Worm (Caenorhabditis elegans): ENCODE data around the gene slrp-1.

DNA sequence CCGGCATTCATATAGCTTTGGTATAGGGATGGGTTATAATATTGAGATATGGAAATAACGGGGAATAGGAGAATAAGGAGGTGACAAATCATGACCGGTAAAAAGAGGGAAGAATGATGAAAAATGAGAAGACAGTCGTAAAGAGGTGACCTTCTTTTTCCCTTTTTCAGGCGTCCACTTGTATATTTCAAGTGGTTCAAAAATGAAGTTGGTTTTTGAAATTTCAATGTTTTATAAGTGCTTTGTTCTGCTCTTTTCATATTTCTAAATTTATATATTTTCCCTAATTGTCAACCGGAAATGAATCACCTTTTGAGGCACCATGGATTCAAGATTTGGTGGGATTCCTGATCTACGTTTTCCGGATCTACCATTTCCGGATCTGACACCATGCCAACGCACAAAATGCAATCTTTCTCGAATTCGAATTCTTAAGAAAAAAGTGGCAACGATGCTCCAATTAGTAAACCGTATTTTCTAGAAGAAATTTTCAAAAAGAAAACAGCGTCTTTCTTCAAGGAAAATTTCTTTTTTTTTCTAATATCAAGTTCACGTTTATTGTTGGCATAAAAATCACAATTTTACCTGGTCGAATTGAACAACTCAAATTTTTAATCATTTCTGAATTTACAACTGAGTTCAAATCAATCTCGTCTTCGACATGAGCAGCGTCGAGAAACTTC, 24.0 kb downstream of the slrp-1 start, which contains the start of the genes F53F4.2 and F53F4.18:
- TF ChIP-seq lin-15B (tag; optimal IDR thresholded peaks at IDR 0.05) (no peak), skn-1 (tag; optimal IDR thresholded peaks at IDR 0.05) (no peak), lin-39 (tag; optimal IDR thresholded peaks at IDR 0.05) (no peak), daf-19 (GFP tag; conservative IDR thresholded peaks at IDR 0.05) (no peak), lin-1 (GFP tag; IDR thresholded peaks at IDR 0.05) (no peak), fos-1 (tag; optimal IDR thresholded peaks at IDR 0.05) (no peak)
